Worm (Caenorhabditis elegans) whole organism, L2 larva: ENCODE data around the gene twk-6.

ENCODE experiments used
- R02D3.7 ChIP-seq: fragments of 150-350 bp; optimal IDR thresholded peaks from 2 replicates; lab custom pipeline; 2014; ENCODE audit warnings: missing biosample characterization, missing genetic modification characterization
- elt-3 ChIP-seq: sonication (generic microtip); optimal IDR thresholded peaks from 2 replicates; lab custom pipeline; 2017; ENCODE audit warnings: missing biosample characterization, missing genetic modification characterization
- fos-1 ChIP-seq: fragments of 150-350 bp; optimal IDR thresholded peaks from 2 replicates; lab custom pipeline; 2014; ENCODE audit warnings: missing biosample characterization, missing genetic modification characterization
- nhr-23 ChIP-seq: fragments of 150-350 bp; optimal IDR thresholded peaks from 2 replicates; lab custom pipeline; 2014; ENCODE audit warnings: missing biosample characterization, missing genetic modification reagents, missing genetic modification characterization
- nhr-237 ChIP-seq: fragments of 150-350 bp; optimal IDR thresholded peaks from 2 replicates; lab custom pipeline; 2014; ENCODE audit warnings: missing biosample characterization, missing genetic modification characterization
- sma-3 ChIP-seq: sonication (generic microtip); optimal IDR thresholded peaks from 2 replicates; lab custom pipeline; 2016; ENCODE audit warnings: missing genetic modification reagents, missing genetic modification characterization, missing compliant biosample characterization
- snpc-4 ChIP-seq: fragments of 150-350 bp; optimal IDR thresholded peaks from 2 replicates; lab custom pipeline; 2014; ENCODE audit warnings: missing biosample characterization, missing genetic modification characterization
- zag-1 ChIP-seq: fragments of 150-350 bp; optimal IDR thresholded peaks from 2 replicates; lab custom pipeline; 2014; ENCODE audit warnings: missing biosample characterization, missing genetic modification characterization

ce11 chrIII:4766842-4767241 is 24.1 kb downstream of the twk-6 start:
- TF ChIP-seq nhr-23 (no peak), elt-3 (tag; lab: Kevin White, UChicago) (no peak), nhr-237 (no peak), sma-3 (no peak), zag-1 (no peak), snpc-4 (tag; lab: Kevin White, UChicago) (no peak), R02D3.7 (no peak), fos-1 (tag; lab: Kevin White, UChicago) (no peak)
